Worm (Caenorhabditis elegans) whole organism, late embryonic: ENCODE measurements around the gene otpl-1.

Experiments
- C38D4.7 ChIP-seq: fragments of 200-800 bp; sonication (Bioruptor generic); optimal IDR thresholded peaks from 2 replicates; lab custom pipeline; 2018; ENCODE audit warnings: mild to moderate bottlenecking, missing genetic modification characterization, moderate library complexity, missing compliant biosample characterization
- F13H6.1 ChIP-seq: sonication (generic microtip); optimal IDR thresholded peaks from 2 replicates; lab custom pipeline; 2016; ENCODE audit warnings: missing genetic modification characterization, missing compliant biosample characterization
- K02D7.2 ChIP-seq: sonication (generic microtip); optimal IDR thresholded peaks from 2 replicates; lab custom pipeline; 2017; ENCODE audit warnings: mild to moderate bottlenecking, missing genetic modification characterization, missing compliant biosample characterization
- K09A11.1 ChIP-seq: sonication (generic microtip); optimal IDR thresholded peaks from 2 replicates; lab custom pipeline; 2017; ENCODE audit warnings: antibody characterized with exemption, mild to moderate bottlenecking, missing genetic modification characterization, missing compliant biosample characterization; ENCODE audit not compliant: insufficient read depth
- Y22D7AL.16 ChIP-seq: sonication (generic microtip); optimal IDR thresholded peaks from 2 replicates; lab custom pipeline; 2016; ENCODE audit warnings: missing genetic modification characterization, missing compliant biosample characterization
- ahr-1 ChIP-seq: sonication (generic microtip); optimal IDR thresholded peaks from 2 replicates; lab custom pipeline; 2016; ENCODE audit warnings: missing genetic modification characterization, missing compliant biosample characterization
- ama-1 ChIP-seq: fragments of 150-350 bp; optimal IDR thresholded peaks from 2 replicates; lab custom pipeline; 2014
- ceh-18 ChIP-seq: sonication (generic microtip); optimal IDR thresholded peaks from 2 replicates; lab custom pipeline; 2016; ENCODE audit warnings: missing genetic modification characterization, missing compliant biosample characterization
- ceh-19 ChIP-seq: fragments of 200-800 bp; sonication (Bioruptor generic); optimal IDR thresholded peaks from 2 replicates; lab custom pipeline; 2018; ENCODE audit warnings: mild to moderate bottlenecking, missing genetic modification characterization, missing compliant biosample characterization
- ceh-30 ChIP-seq: fragments of 150-350 bp; optimal IDR thresholded peaks from 2 replicates; lab custom pipeline; 2014; ENCODE audit warnings: missing biosample characterization, missing genetic modification characterization
- ceh-45 ChIP-seq: fragments of 200-800 bp; sonication (Bioruptor generic); IDR thresholded peaks from 2 replicates; pipeline ENCODE4 v1.3.6; 2022; ENCODE audit warnings: missing genetic modification reagents, missing genetic modification characterization, missing compliant biosample characterization
- ceh-6 ChIP-seq: fragments of 200-800 bp; sonication (Bioruptor generic); optimal IDR thresholded peaks from 2 replicates; lab custom pipeline; 2018; ENCODE audit warnings: mild to moderate bottlenecking, missing genetic modification characterization, missing compliant biosample characterization
- ceh-9 ChIP-seq: sonication (generic microtip); optimal IDR thresholded peaks from 2 replicates; lab custom pipeline; 2016; ENCODE audit warnings: mild to moderate bottlenecking, missing genetic modification characterization, inconsistent platforms, missing compliant biosample characterization
- che-1 ChIP-seq: sonication (generic microtip); optimal IDR thresholded peaks from 2 replicates; lab custom pipeline; 2016; ENCODE audit warnings: mild to moderate bottlenecking, missing genetic modification characterization, missing compliant biosample characterization
- elt-2 ChIP-seq: sonication (generic microtip); optimal IDR thresholded peaks from 2 replicates; lab custom pipeline; 2016; ENCODE audit warnings: missing genetic modification reagents, missing genetic modification characterization, missing compliant biosample characterization
- fax-1 ChIP-seq: sonication (generic microtip); optimal IDR thresholded peaks from 2 replicates; lab custom pipeline; 2016; ENCODE audit warnings: missing genotype, missing genetic modification characterization, missing compliant biosample characterization
- fkh-10 ChIP-seq: fragments of 150-350 bp; optimal IDR thresholded peaks from 2 replicates; lab custom pipeline; 2014; ENCODE audit warnings: missing biosample characterization, missing genetic modification reagents, missing genetic modification characterization
- fkh-6 ChIP-seq: sonication (generic microtip); optimal IDR thresholded peaks from 2 replicates; lab custom pipeline; 2016; ENCODE audit warnings: missing genetic modification characterization, missing compliant biosample characterization
- gmeb-2 ChIP-seq: sonication (generic microtip); optimal IDR thresholded peaks from 2 replicates; lab custom pipeline; 2016; ENCODE audit warnings: missing genetic modification characterization, inconsistent platforms, missing compliant biosample characterization
- hlh-13 ChIP-seq: fragments of 200-800 bp; sonication (Bioruptor generic); optimal IDR thresholded peaks from 2 replicates; lab custom pipeline; 2018; ENCODE audit warnings: mild to moderate bottlenecking, missing genetic modification characterization, missing compliant biosample characterization
- hlh-6 ChIP-seq: sonication (generic microtip); optimal IDR thresholded peaks from 2 replicates; lab custom pipeline; 2016; ENCODE audit warnings: missing genotype, missing genetic modification characterization, missing compliant biosample characterization
- hlh-8 ChIP-seq: sonication (generic microtip); optimal IDR thresholded peaks from 2 replicates; lab custom pipeline; 2016; ENCODE audit warnings: missing genotype, missing genetic modification characterization, missing compliant biosample characterization
- lim-6 ChIP-seq: sonication (generic microtip); optimal IDR thresholded peaks from 2 replicates; lab custom pipeline; 2016; ENCODE audit warnings: missing genetic modification characterization, missing compliant biosample characterization
- lin-11 ChIP-seq: fragments of 200-800 bp; sonication (Bioruptor generic); optimal IDR thresholded peaks from 2 replicates; lab custom pipeline; 2018; ENCODE audit warnings: mild to moderate bottlenecking, missing genetic modification characterization, missing compliant biosample characterization
- nhr-232 ChIP-seq: sonication (generic microtip); optimal IDR thresholded peaks from 2 replicates; lab custom pipeline; 2016; ENCODE audit warnings: missing genetic modification characterization, missing compliant biosample characterization
- npax-4 ChIP-seq: sonication (generic microtip); optimal IDR thresholded peaks from 2 replicates; lab custom pipeline; 2016; ENCODE audit warnings: missing genetic modification characterization, missing compliant biosample characterization
- pag-3 ChIP-seq: sonication (generic microtip); optimal IDR thresholded peaks from 2 replicates; lab custom pipeline; 2016; ENCODE audit warnings: missing compliant biosample characterization, missing genetic modification characterization, borderline replicate concordance
- pat-9 ChIP-seq: fragments of 200-800 bp; sonication (Bioruptor generic); optimal IDR thresholded peaks from 2 replicates; lab custom pipeline; 2018; ENCODE audit warnings: mild to moderate bottlenecking, missing genetic modification characterization, moderate library complexity, missing compliant biosample characterization
- pax-1 ChIP-seq: fragments of 150-350 bp; optimal IDR thresholded peaks from 2 replicates; lab custom pipeline; 2014; ENCODE audit warnings: missing biosample characterization, missing genetic modification characterization
- pha-2 ChIP-seq: sonication (generic microtip); optimal IDR thresholded peaks from 2 replicates; lab custom pipeline; 2017; ENCODE audit warnings: mild to moderate bottlenecking, missing genetic modification characterization, missing compliant biosample characterization
- pqm-1 ChIP-seq: sonication (generic microtip); optimal IDR thresholded peaks from 2 replicates; lab custom pipeline; 2016; ENCODE audit warnings: missing genetic modification characterization, missing compliant biosample characterization
- pros-1 ChIP-seq: fragments of 150-350 bp; optimal IDR thresholded peaks from 2 replicates; lab custom pipeline; 2014; ENCODE audit warnings: missing biosample characterization, missing genetic modification reagents, missing genetic modification characterization
- ref-2 ChIP-seq: sonication (generic microtip); optimal IDR thresholded peaks from 2 replicates; lab custom pipeline; 2016; ENCODE audit warnings: missing genetic modification characterization, missing compliant biosample characterization
- rnt-1 ChIP-seq: sonication (generic microtip); optimal IDR thresholded peaks from 2 replicates; lab custom pipeline; 2016; ENCODE audit warnings: missing genetic modification characterization, missing compliant biosample characterization
- sdc-2 ChIP-seq: sonication (generic microtip); optimal IDR thresholded peaks from 2 replicates; lab custom pipeline; 2016; ENCODE audit warnings: missing genotype, missing genetic modification characterization, missing compliant biosample characterization
- sox-2 ChIP-seq: fragments of 200-800 bp; sonication (Bioruptor generic); IDR thresholded peaks from 2 replicates; pipeline ENCODE4 v1.3.6; 2022; ENCODE audit warnings: missing genetic modification reagents, missing genetic modification characterization, missing compliant biosample characterization
- syd-9 ChIP-seq: sonication (generic microtip); optimal IDR thresholded peaks from 2 replicates; lab custom pipeline; 2016; ENCODE audit warnings: mild to moderate bottlenecking, missing genetic modification characterization, moderate library complexity, missing compliant biosample characterization
- tbx-2 ChIP-seq: sonication (generic microtip); optimal IDR thresholded peaks from 2 replicates; lab custom pipeline; 2016; ENCODE audit warnings: missing genetic modification characterization, missing compliant biosample characterization
- tbx-7 ChIP-seq: sonication (generic microtip); optimal IDR thresholded peaks from 2 replicates; lab custom pipeline; 2016; ENCODE audit warnings: missing genotype, missing genetic modification characterization, missing compliant biosample characterization
- unc-3 ChIP-seq, 2 experiments: fragments of 200-800 bp in 1 of 2; sonication (Bioruptor generic) in 1 of 2; sonication (generic microtip) in 1 of 2; conservative IDR thresholded peaks in 1 of 2; optimal IDR thresholded peaks in 1 of 2; 2 replicates each; pipeline versions ENCODE4 v1.3.6 to Lab custom; 2016 to 2022; ENCODE audit warnings: missing compliant biosample characterization in 2 of 2, missing genetic modification characterization in 2 of 2, missing genetic modification reagents in 1 of 2
- unc-55 ChIP-seq: sonication (generic microtip); optimal IDR thresholded peaks from 2 replicates; lab custom pipeline; 2017; ENCODE audit warnings: missing biosample characterization, missing genetic modification reagents, missing genetic modification characterization
- zip-5 ChIP-seq: sonication (generic microtip); optimal IDR thresholded peaks from 2 replicates; lab custom pipeline; 2016; ENCODE audit warnings: missing genetic modification characterization, missing compliant biosample characterization
- ztf-16 ChIP-seq: sonication (generic microtip); optimal IDR thresholded peaks from 2 replicates; lab custom pipeline; 2017; ENCODE audit warnings: missing genetic modification characterization, missing compliant biosample characterization

Gene otpl-1

ce11 chrIV:3545060-3545459 lies 23.7 kb upstream of the otpl-1 start:
- TF ChIP-seq ceh-9 (tag; lab: Kevin White, UChicago): no peak
- no peak for TF ChIP-seq npax-4 (tag; lab: Kevin White, UChicago)
- no peak for TF ChIP-seq ceh-19
- TF ChIP-seq nhr-232 (tag; lab: Kevin White, UChicago): no peak
- no peak for TF ChIP-seq fkh-10 (GFP tag; lab: Kevin White, UChicago)
- TF ChIP-seq K09A11.1 (tag; lab: Kevin White, UChicago): no peak
- TF ChIP-seq rnt-1: no peak
- TF ChIP-seq ceh-45 (GFP tag; lab: Robert Waterston, UW): no peak
- TF ChIP-seq sox-2 (GFP tag; lab: Robert Waterston, UW): no peak
- TF ChIP-seq K02D7.2 (tag; lab: Kevin White, UChicago): no peak
- no peak for TF ChIP-seq fkh-6 (tag; lab: Kevin White, UChicago)
- TF ChIP-seq unc-55 (GFP tag; lab: Kevin White, UChicago): no peak
- TF ChIP-seq hlh-13: no peak
- no peak for TF ChIP-seq elt-2 (tag; lab: Kevin White, UChicago)
- no peak for TF ChIP-seq sdc-2 (tag; lab: Kevin White, UChicago)
- no peak for TF ChIP-seq ceh-6 (GFP tag; lab: Kevin White, UChicago)
- TF ChIP-seq syd-9 (tag; lab: Kevin White, UChicago): no peak

- TF ChIP-seq K02D7.2 (tag; lab: Kevin White, UChicago) (no peak), pros-1 (tag; lab: Kevin White, UChicago) (no peak), tbx-2 (no peak), npax-4 (tag; lab: Kevin White, UChicago) (no peak), F13H6.1 (no peak), pha-2 (tag; lab: Kevin White, UChicago) (no peak), pat-9 (tag; lab: Kevin White, UChicago) (no peak), pag-3 (no peak), hlh-6 (no peak), unc-3 (GFP tag; conservative IDR thresholded peaks at IDR 0.05; lab: Robert Waterston, UW) (no peak), unc-3 (tag; optimal IDR thresholded peaks at IDR 0.05; lab: Kevin White, UChicago) (no peak), Y22D7AL.16 (no peak), ama-1 (lab: Kevin White, UChicago) (no peak), lim-6 (tag; lab: Kevin White, UChicago) (no peak), unc-55 (GFP tag; lab: Kevin White, UChicago) (no peak)
Observed at ce11 chrIV:3547500-3547899, 21.3 kb upstream of the otpl-1 start, which contains the start of gene nstp-6. Gene nstp-6 (minus strand): TSS chrIV:3547600.

- TF ChIP-seq elt-2 (tag; lab: Kevin White, UChicago): peak; percentile 38
- TF ChIP-seq tbx-7 (tag; lab: Kevin White, UChicago): no peak
- peak; percentile 26 for TF ChIP-seq tbx-2
- TF ChIP-seq pqm-1 (tag; lab: Kevin White, UChicago): peak; percentile 6
Observed at ce11 chrIV:3548315-3548714, 20.5 kb upstream of the otpl-1 start.

DNA sequence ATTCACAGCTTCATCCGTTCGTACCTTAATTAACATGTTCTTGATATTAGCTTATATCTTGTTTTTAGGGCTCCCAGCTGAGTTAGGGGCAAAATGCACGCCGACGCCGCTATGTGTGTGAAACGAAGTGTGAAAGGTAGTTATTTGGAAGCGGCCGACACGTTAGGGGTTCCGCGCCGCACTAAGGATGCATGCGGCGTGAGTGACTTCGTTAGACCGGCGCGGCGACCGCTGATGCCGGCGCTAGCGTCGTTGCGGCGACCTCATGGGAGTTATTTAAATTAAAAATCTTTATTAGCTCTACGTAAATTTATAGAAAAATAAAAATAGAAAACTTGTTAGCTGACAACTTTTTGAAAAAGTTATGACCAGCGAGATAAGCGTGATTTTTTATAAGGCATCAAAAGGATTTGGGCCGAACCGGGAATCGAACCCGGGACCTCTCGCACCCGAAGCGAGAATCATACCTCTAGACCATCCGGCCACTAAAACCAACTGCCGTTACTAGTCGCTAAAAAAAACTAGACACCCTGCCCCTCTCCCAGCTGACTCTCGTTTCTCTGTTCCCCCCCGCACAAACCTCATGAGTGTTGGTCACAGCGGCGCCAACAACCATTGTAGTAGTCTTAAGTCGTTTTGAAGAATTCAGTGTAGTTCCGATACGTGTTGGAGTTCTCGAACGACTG lies 16.9 kb upstream of the otpl-1 start:
- TF ChIP-seq zip-5 (tag; lab: Kevin White, UChicago) (peak; percentile 36), che-1 (tag; lab: Kevin White, UChicago) (peak; percentile 64), pqm-1 (tag; lab: Kevin White, UChicago) (peak; percentile 26), rnt-1 (no peak), fax-1 (tag; lab: Kevin White, UChicago) (no peak), ama-1 (lab: Kevin White, UChicago) (no peak), ahr-1 (tag; lab: Kevin White, UChicago) (no peak), ref-2 (no peak), unc-3 (GFP tag; conservative IDR thresholded peaks at IDR 0.05; lab: Robert Waterston, UW) (peak; percentile 58; the same call in 1 of the 2 replicates), unc-3 (tag; optimal IDR thresholded peaks at IDR 0.05; lab: Kevin White, UChicago) (peak; percentile 37), ztf-16 (peak; percentile 38), pag-3 (no peak), ceh-9 (tag; lab: Kevin White, UChicago) (no peak), K09A11.1 (tag; lab: Kevin White, UChicago) (peak; percentile 39), lin-11 (peak; percentile 46), gmeb-2 (tag; lab: Kevin White, UChicago) (peak; percentile 37), ceh-30 (tag; lab: Kevin White, UChicago) (no peak), hlh-8 (tag; lab: Kevin White, UChicago) (no peak), Y22D7AL.16 (peak; percentile 44), ceh-45 (GFP tag; lab: Robert Waterston, UW) (0 out of 2 replicates have a peak, but pooled peaks have one; percentile 32), ceh-18 (tag; lab: Kevin White, UChicago) (peak; percentile 37), fkh-10 (GFP tag; lab: Kevin White, UChicago) (no peak), pax-1 (tag; lab: Kevin White, UChicago) (no peak), hlh-13 (peak; percentile 4), C38D4.7 (GFP tag; lab: Kevin White, UChicago) (peak; percentile 52), syd-9 (tag; lab: Kevin White, UChicago) (no peak)
